Worm (Caenorhabditis elegans) whole organism, L1 larva: ENCODE data around the gene F29A7.3.

Source experiments
- ceh-82 ChIP-seq, 3 experiments: fragments of 150-350 bp in 1 of 3; sonication (generic microtip) in 2 of 3; optimal IDR thresholded peaks; 2 replicates each; lab custom pipeline; 2014 to 2017; ENCODE audit warnings: missing biosample characterization in 3 of 3, missing genetic modification characterization in 3 of 3
- dsc-1 ChIP-seq: sonication (generic microtip); optimal IDR thresholded peaks from 2 replicates; lab custom pipeline; 2016; ENCODE audit warnings: mild to moderate bottlenecking, missing genetic modification characterization, missing compliant biosample characterization
- efl-1 ChIP-seq, 4 experiments: fragments of 150-350 bp; optimal IDR thresholded peaks in 3 of 4; peaks in 1 of 4; 1 replicate in 1 of 4; 2 replicates in 3 of 4; lab custom pipeline; 2014; ENCODE audit warnings: missing biosample characterization in 2 of 4, missing genetic modification characterization in 2 of 4, missing genetic modification reagents in 2 of 4
- fkh-10 ChIP-seq: sonication (generic microtip); optimal IDR thresholded peaks from 2 replicates; lab custom pipeline; 2017; ENCODE audit warnings: missing biosample characterization, missing genetic modification reagents, missing genetic modification characterization
- nhr-77 ChIP-seq: fragments of 150-350 bp; optimal IDR thresholded peaks from 2 replicates; lab custom pipeline; 2014; ENCODE audit warnings: missing biosample characterization, missing genetic modification characterization
- pqm-1 ChIP-seq: sonication (generic microtip); optimal IDR thresholded peaks from 3 replicates; lab custom pipeline; 2017; ENCODE audit warnings: missing biosample characterization, missing genetic modification characterization
- skn-1 ChIP-seq: fragments of 150-350 bp; optimal IDR thresholded peaks from 2 replicates; lab custom pipeline; 2014; ENCODE audit warnings: missing biosample characterization, missing genetic modification characterization

DNA sequence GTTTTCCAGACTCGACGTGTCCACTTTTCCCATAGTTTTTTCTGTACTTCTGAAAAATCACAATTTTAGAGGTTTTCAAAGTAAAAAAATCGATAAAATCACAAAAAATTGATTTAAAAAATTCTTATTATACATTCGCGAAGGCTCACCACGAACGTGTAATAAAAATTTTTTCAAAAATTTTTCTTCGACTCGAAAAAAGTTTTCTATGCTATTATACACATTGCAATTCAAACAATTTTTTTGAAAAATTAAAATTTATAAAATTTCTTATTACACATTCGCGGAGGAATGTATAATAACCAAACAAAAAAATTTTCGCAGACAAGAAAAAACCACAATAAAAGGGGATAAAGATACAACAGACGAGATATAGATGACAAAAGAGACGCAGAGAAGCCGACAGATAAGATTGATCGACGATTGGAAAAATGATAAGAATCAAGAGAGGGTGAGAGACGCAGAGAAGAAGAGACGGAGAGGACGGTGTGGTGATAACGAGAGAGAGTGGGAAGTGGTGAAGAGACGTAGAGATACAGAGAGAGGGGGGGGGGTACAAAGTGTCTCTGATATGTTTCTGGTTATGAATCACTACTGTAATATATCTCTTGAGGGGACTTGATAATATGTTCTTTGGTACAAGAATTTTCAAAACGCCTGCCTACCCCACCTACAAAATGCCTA, 47.6 kb downstream of the F29A7.3 start, which contains the start of gene nhr-119:
- peak; percentile 27 for TF ChIP-seq nhr-77 (tag; lab: Kevin White, UChicago)
- no peak for TF ChIP-seq dsc-1 (tag; lab: Kevin White, UChicago)
- TF ChIP-seq fkh-10, result no peak
- no peak for TF ChIP-seq ceh-82 (tag; optimal IDR thresholded peaks at IDR 0.05; lab: Kevin White, UChicago)
- peak; percentile 4 for TF ChIP-seq skn-1
- peak; percentile 61 to 65 for TF ChIP-seq efl-1 (optimal IDR thresholded peaks at IDR 0.05; lab: Kevin White, UChicago)
- peak; percentile 23 to 95 for TF ChIP-seq efl-1 (GFP tag; optimal IDR thresholded peaks at IDR 0.05 in 1 of 2; lab: Kevin White, UChicago)
- peak; percentile 18 for TF ChIP-seq pqm-1
